Worm (Caenorhabditis elegans) whole organism, young adult: ENCODE measurements around the gene laf-1.

Experiments
- B0261.1 ChIP-seq: sonication (generic microtip); optimal IDR thresholded peaks from 2 replicates; lab custom pipeline; 2016; ENCODE audit warnings: mild to moderate bottlenecking, missing genetic modification characterization, moderate library complexity, missing compliant biosample characterization
- B0336.3 ChIP-seq: fragments of 200-800 bp; sonication (Bioruptor generic); IDR thresholded peaks from 2 replicates; pipeline ENCODE4 v1.3.6; 2022; ENCODE audit warnings: missing genetic modification characterization, missing compliant biosample characterization
- C06A6.2 ChIP-seq: fragments of 200-800 bp; sonication (Bioruptor generic); conservative IDR thresholded peaks from 2 replicates; pipeline ENCODE4 v1.3.6; 2022; ENCODE audit warnings: missing genetic modification characterization, missing compliant biosample characterization
- C17E4.6 ChIP-seq: fragments of 200-800 bp; sonication (Bioruptor generic); IDR thresholded peaks from 2 replicates; pipeline ENCODE4 v1.3.6; 2022; ENCODE audit warnings: missing genetic modification reagents, missing genetic modification characterization, missing compliant biosample characterization
- F23B12.7 ChIP-seq: sonication (generic microtip); optimal IDR thresholded peaks from 2 replicates; lab custom pipeline; 2017; ENCODE audit warnings: missing genetic modification characterization, mild to moderate bottlenecking, missing compliant biosample characterization, antibody characterized with exemption, moderate library complexity; ENCODE audit not compliant: insufficient read depth
- F33H1.4 ChIP-seq: fragments of 200-800 bp; sonication (Bioruptor generic); IDR thresholded peaks from 2 replicates; pipeline ENCODE4 v1.3.6; 2022; ENCODE audit warnings: missing genetic modification reagents, missing genetic modification characterization, missing compliant biosample characterization
- F37B4.10 ChIP-seq: fragments of 200-800 bp; sonication (Bioruptor generic); IDR thresholded peaks from 2 replicates; pipeline ENCODE4 v1.3.6; 2022; ENCODE audit warnings: missing genetic modification characterization, missing compliant biosample characterization
- F49E8.2 ChIP-seq: sonication (generic microtip); optimal IDR thresholded peaks from 3 replicates; lab custom pipeline; 2017; ENCODE audit warnings: missing genetic modification characterization, mild to moderate bottlenecking, missing compliant biosample characterization, antibody characterized with exemption, moderate library complexity; ENCODE audit not compliant: insufficient read depth
- F57A8.1 ChIP-seq: fragments of 200-800 bp; sonication (Bioruptor generic); optimal IDR thresholded peaks from 2 replicates; lab custom pipeline; 2018; ENCODE audit warnings: mild to moderate bottlenecking, missing genetic modification characterization, moderate library complexity, missing compliant biosample characterization
- K11D2.4 ChIP-seq: fragments of 200-800 bp; sonication (Bioruptor generic); IDR thresholded peaks from 2 replicates; pipeline ENCODE4 v1.3.6; 2022; ENCODE audit warnings: missing genetic modification reagents, missing genetic modification characterization, missing compliant biosample characterization
- K12H6.12 ChIP-seq: fragments of 200-800 bp; sonication (Bioruptor generic); optimal IDR thresholded peaks from 2 replicates; lab custom pipeline; 2018; ENCODE audit warnings: mild to moderate bottlenecking, missing genetic modification characterization, missing compliant biosample characterization
- Y53F4B.3 ChIP-seq: fragments of 200-800 bp; sonication (Bioruptor generic); IDR thresholded peaks from 2 replicates; pipeline ENCODE4 v1.3.6; 2022; ENCODE audit warnings: missing genetic modification reagents, missing genetic modification characterization, missing compliant biosample characterization
- Y56A3A.18 ChIP-seq: fragments of 200-800 bp; sonication (Bioruptor generic); IDR thresholded peaks from 2 replicates; pipeline ENCODE4 v1.3.6; 2022; ENCODE audit warnings: missing genetic modification reagents, missing genetic modification characterization, missing compliant biosample characterization
- Y79H2A.3 ChIP-seq: fragments of 200-800 bp; sonication (Bioruptor generic); conservative IDR thresholded peaks from 2 replicates; pipeline ENCODE4 v1.3.6; 2022; ENCODE audit warnings: missing genetic modification reagents, missing genetic modification characterization, missing compliant biosample characterization
- attf-5 ChIP-seq: fragments of 200-800 bp; sonication (Bioruptor generic); optimal IDR thresholded peaks from 2 replicates; lab custom pipeline; 2018; ENCODE audit warnings: mild to moderate bottlenecking, missing genetic modification characterization, missing compliant biosample characterization
- attf-6 ChIP-seq: fragments of 200-800 bp; sonication (Bioruptor generic); IDR thresholded peaks from 2 replicates; pipeline ENCODE4 v1.3.6; 2022; ENCODE audit warnings: missing genetic modification reagents, missing genetic modification characterization, missing compliant biosample characterization
- ccch-3 ChIP-seq: fragments of 200-800 bp; sonication (Bioruptor generic); optimal IDR thresholded peaks from 2 replicates; lab custom pipeline; 2018; ENCODE audit warnings: mild to moderate bottlenecking, missing genetic modification characterization, missing compliant biosample characterization
- cebp-2 ChIP-seq: fragments of 200-800 bp; sonication (Bioruptor generic); IDR thresholded peaks from 2 replicates; pipeline ENCODE4 v1.3.6; 2022; ENCODE audit warnings: missing genetic modification characterization, missing compliant biosample characterization
- ceh-100 ChIP-seq: fragments of 200-800 bp; sonication (Bioruptor generic); IDR thresholded peaks from 2 replicates; pipeline ENCODE4 v1.3.6; 2022; ENCODE audit warnings: missing genetic modification reagents, missing genetic modification characterization, missing compliant biosample characterization
- ceh-27 ChIP-seq: fragments of 200-800 bp; sonication (Bioruptor generic); optimal IDR thresholded peaks from 2 replicates; lab custom pipeline; 2018; ENCODE audit warnings: mild to moderate bottlenecking, missing genetic modification characterization, moderate library complexity, missing compliant biosample characterization
- ceh-40 ChIP-seq: fragments of 200-800 bp; sonication (Bioruptor generic); IDR thresholded peaks from 2 replicates; pipeline ENCODE4 v1.3.6; 2022; ENCODE audit warnings: missing genetic modification characterization, missing compliant biosample characterization
- ceh-58 ChIP-seq: fragments of 200-800 bp; sonication (Bioruptor generic); IDR thresholded peaks from 2 replicates; pipeline ENCODE4 v1.3.6; 2022; ENCODE audit warnings: missing genetic modification characterization, missing compliant biosample characterization
- ceh-79 ChIP-seq: sonication (generic microtip); optimal IDR thresholded peaks from 2 replicates; lab custom pipeline; 2017; ENCODE audit warnings: mild to moderate bottlenecking, missing genetic modification characterization, missing compliant biosample characterization
- die-1 ChIP-seq: sonication (generic microtip); optimal IDR thresholded peaks from 2 replicates; lab custom pipeline; 2016; ENCODE audit warnings: missing genotype, mild to moderate bottlenecking, missing genetic modification characterization, missing compliant biosample characterization
- dox-1 ChIP-seq: fragments of 200-800 bp; sonication (Bioruptor generic); IDR thresholded peaks from 2 replicates; pipeline ENCODE4 v1.3.6; 2022; ENCODE audit warnings: missing genetic modification reagents, missing genetic modification characterization, missing compliant biosample characterization
- dpl-1 ChIP-seq: fragments of 150-350 bp; optimal IDR thresholded peaks from 2 replicates; lab custom pipeline; 2014; ENCODE audit warnings: missing biosample characterization, missing genetic modification reagents, missing genetic modification characterization
- efl-1 ChIP-seq: fragments of 150-350 bp; optimal IDR thresholded peaks from 2 replicates; lab custom pipeline; 2014; ENCODE audit warnings: missing biosample characterization, missing genetic modification reagents, missing genetic modification characterization
- egl-18 ChIP-seq: fragments of 200-800 bp; sonication (Bioruptor generic); IDR thresholded peaks from 2 replicates; pipeline ENCODE4 v1.3.6; 2022; ENCODE audit warnings: missing genetic modification reagents, missing genetic modification characterization, missing compliant biosample characterization
- ekl-4 ChIP-seq: fragments of 200-800 bp; sonication (Bioruptor generic); IDR thresholded peaks from 2 replicates; pipeline ENCODE4 v1.3.6; 2022; ENCODE audit warnings: missing genetic modification reagents, missing genetic modification characterization, missing compliant biosample characterization
- him-1 ChIP-seq: sonication (generic microtip); optimal IDR thresholded peaks from 2 replicates; lab custom pipeline; 2016; ENCODE audit warnings: missing genotype, missing genetic modification reagents, missing genetic modification characterization, missing compliant biosample characterization
- hmg-1.2 ChIP-seq: fragments of 200-800 bp; sonication (Bioruptor generic); IDR thresholded peaks from 2 replicates; pipeline ENCODE4 v1.3.6; 2022; ENCODE audit warnings: missing genetic modification reagents, missing genetic modification characterization, missing compliant biosample characterization
- let-607 ChIP-seq, 2 experiments: fragments of 200-800 bp in 1 of 2; sonication (Bioruptor generic) in 1 of 2; sonication (generic microtip) in 1 of 2; optimal IDR thresholded peaks; 2 replicates each; lab custom pipeline; 2016 to 2018; ENCODE audit warnings: mild to moderate bottlenecking in 2 of 2, missing compliant biosample characterization in 2 of 2, missing genetic modification characterization in 2 of 2, moderate library complexity in 2 of 2, missing genotype in 1 of 2
- lin-26 ChIP-seq: fragments of 200-800 bp; sonication (Bioruptor generic); IDR thresholded peaks from 2 replicates; pipeline ENCODE4 v1.3.6; 2022; ENCODE audit warnings: missing genetic modification reagents, missing genetic modification characterization, missing compliant biosample characterization
- lin-35 ChIP-seq, 3 experiments: fragments of 150-350 bp in 2 of 3; sonication (generic microtip) in 1 of 3; optimal IDR thresholded peaks; 2 replicates each; lab custom pipeline; 2014 to 2018; ENCODE audit warnings: missing biosample characterization in 3 of 3, missing genetic modification characterization in 3 of 3, missing genetic modification reagents in 3 of 3
- lin-40 ChIP-seq: sonication (generic microtip); optimal IDR thresholded peaks from 2 replicates; lab custom pipeline; 2016; ENCODE audit warnings: missing genetic modification characterization, mild to moderate bottlenecking, missing compliant biosample characterization, missing genotype, missing genetic modification reagents
- lsy-27 ChIP-seq: sonication (generic microtip); optimal IDR thresholded peaks from 2 replicates; lab custom pipeline; 2017; ENCODE audit warnings: missing genetic modification characterization, mild to moderate bottlenecking, missing compliant biosample characterization, antibody characterized with exemption, missing genotype, borderline replicate concordance; ENCODE audit not compliant: insufficient read depth
- mcd-1 ChIP-seq: fragments of 200-800 bp; sonication (Bioruptor generic); IDR thresholded peaks from 2 replicates; pipeline ENCODE4 v1.3.6; 2022; ENCODE audit warnings: missing genetic modification reagents, missing genetic modification characterization, missing compliant biosample characterization
- nfya-2 ChIP-seq: fragments of 200-800 bp; sonication (Bioruptor generic); IDR thresholded peaks from 2 replicates; pipeline ENCODE4 v1.3.6; 2022; ENCODE audit warnings: missing genetic modification reagents, missing genetic modification characterization, missing compliant biosample characterization
- nfyb-1 ChIP-seq: fragments of 200-800 bp; sonication (Bioruptor generic); IDR thresholded peaks from 2 replicates; pipeline ENCODE4 v1.3.6; 2022; ENCODE audit warnings: missing genetic modification reagents, missing genetic modification characterization, missing compliant biosample characterization
- nhr-120 ChIP-seq: fragments of 200-800 bp; sonication (Bioruptor generic); IDR thresholded peaks from 2 replicates; pipeline ENCODE4 v1.3.6; 2022; ENCODE audit warnings: missing genetic modification characterization, missing compliant biosample characterization
- nhr-27 ChIP-seq: fragments of 200-800 bp; sonication (Bioruptor generic); optimal IDR thresholded peaks from 2 replicates; lab custom pipeline; 2018; ENCODE audit warnings: mild to moderate bottlenecking, missing genetic modification characterization, moderate library complexity, missing compliant biosample characterization
- pbrm-1 ChIP-seq: fragments of 200-800 bp; sonication (Bioruptor generic); IDR thresholded peaks from 2 replicates; pipeline ENCODE4 v1.3.6; 2022; ENCODE audit warnings: missing genetic modification reagents, missing genetic modification characterization, missing compliant biosample characterization
- repo-1 ChIP-seq: sonication (generic microtip); optimal IDR thresholded peaks from 2 replicates; lab custom pipeline; 2017; ENCODE audit warnings: mild to moderate bottlenecking, missing genetic modification characterization, missing compliant biosample characterization
- rpc-1 ChIP-seq, 2 experiments: fragments of 150-350 bp in 1 of 2; sonication (generic microtip) in 1 of 2; optimal IDR thresholded peaks; 2 replicates each; lab custom pipeline; 2014 to 2018; ENCODE audit warnings: missing biosample characterization in 1 of 2, missing genetic modification characterization in 1 of 2, missing genetic modification reagents in 1 of 2, missing genotype in 1 of 2
- sea-2 ChIP-seq: fragments of 200-800 bp; sonication (Bioruptor generic); IDR thresholded peaks from 2 replicates; pipeline ENCODE4 v1.3.6; 2022; ENCODE audit warnings: missing genetic modification characterization, missing compliant biosample characterization
- snpc-3.4 ChIP-seq: sonication (generic microtip); optimal IDR thresholded peaks from 2 replicates; lab custom pipeline; 2017; ENCODE audit warnings: missing genetic modification characterization, mild to moderate bottlenecking, missing compliant biosample characterization, antibody characterized with exemption, moderate library complexity, missing genotype, missing genetic modification reagents
- tlf-1 ChIP-seq: fragments of 200-800 bp; sonication (Bioruptor generic); optimal IDR thresholded peaks from 2 replicates; lab custom pipeline; 2018; ENCODE audit warnings: mild to moderate bottlenecking, missing genetic modification characterization, missing compliant biosample characterization
- zim-3 ChIP-seq: sonication (generic microtip); optimal IDR thresholded peaks from 2 replicates; lab custom pipeline; 2017; ENCODE audit warnings: mild to moderate bottlenecking, missing genetic modification characterization, moderate library complexity, missing compliant biosample characterization

The laf-1 gene

ce11 chrIII:2786740-2787139, 7.9 kb upstream of the laf-1 start, which contains the start of gene nduc-2 (continued):
- no peak for TF ChIP-seq F33H1.4 (GFP tag; lab: Robert Waterston, UW)
- TF ChIP-seq B0336.3 (GFP tag; lab: Robert Waterston, UW): peak; percentile 70; the same call in 1 of the 2 replicates
- TF ChIP-seq Y53F4B.3 (GFP tag; lab: Robert Waterston, UW): no peak
- TF ChIP-seq him-1: no peak
- no peak for TF ChIP-seq ceh-40 (GFP tag; lab: Robert Waterston, UW)
- TF ChIP-seq F23B12.7: no peak
- TF ChIP-seq K11D2.4 (GFP tag; lab: Robert Waterston, UW): no peak
- 0 out of 2 replicates have a peak, but pooled peaks have one; percentile 9 for TF ChIP-seq ceh-58 (GFP tag; lab: Robert Waterston, UW)
- TF ChIP-seq nhr-120 (GFP tag; lab: Robert Waterston, UW): no peak
- no peak for TF ChIP-seq egl-18
- peak; percentile 69 for TF ChIP-seq mcd-1
- no peak for TF ChIP-seq lin-35 (GFP tag; optimal IDR thresholded peaks at IDR 0.05; lab: Kevin White, UChicago)
- TF ChIP-seq sea-2: no peak
- 0 out of 2 replicates have a peak, but pooled peaks have one; percentile 24 for TF ChIP-seq ceh-100 (GFP tag; lab: Robert Waterston, UW)
- TF ChIP-seq F57A8.1 (GFP tag; lab: Kevin White, UChicago): no peak
- TF ChIP-seq zim-3: peak; percentile 13
- TF ChIP-seq F37B4.10: no peak
- no peak for TF ChIP-seq lsy-27 (tag; lab: Kevin White, UChicago)
- TF ChIP-seq hmg-1.2 (GFP tag; lab: Robert Waterston, UW): peak; percentile 13; the same call in 1 of the 2 replicates
- TF ChIP-seq attf-5 (GFP tag; lab: Kevin White, UChicago): no peak
- peak; percentile 43; the same call in 1 of the 2 replicates for TF ChIP-seq ekl-4
- TF ChIP-seq nhr-27 (tag; lab: Kevin White, UChicago): no peak
- TF ChIP-seq efl-1 (GFP tag; lab: Kevin White, UChicago): no peak
- TF ChIP-seq nfya-2 (GFP tag; lab: Robert Waterston, UW): no peak
- peak; percentile 56; the same call in 1 of the 2 replicates for TF ChIP-seq pbrm-1 (GFP tag; lab: Robert Waterston, UW)
- no peak for TF ChIP-seq K12H6.12 (tag; lab: Kevin White, UChicago)
- TF ChIP-seq dox-1: peak; percentile 22; the same call in 1 of the 2 replicates
- TF ChIP-seq ccch-3 (GFP tag; lab: Kevin White, UChicago): no peak
- no peak for TF ChIP-seq Y79H2A.3 (GFP tag; lab: Robert Waterston, UW)
- TF ChIP-seq C06A6.2 (GFP tag; lab: Robert Waterston, UW): no peak
- no peak for TF ChIP-seq ceh-27 (GFP tag; lab: Kevin White, UChicago)
- no peak for TF ChIP-seq let-607 (tag; optimal IDR thresholded peaks at IDR 0.05; lab: Kevin White, UChicago)
- 0 out of 2 replicates have a peak, but pooled peaks have one; percentile 31 for TF ChIP-seq Y56A3A.18
- TF ChIP-seq attf-6 (GFP tag; lab: Robert Waterston, UW): 0 out of 2 replicates have a peak, but pooled peaks have one; percentile 54
- TF ChIP-seq ceh-79 (tag; lab: Kevin White, UChicago): no peak
- no peak for TF ChIP-seq B0261.1 (tag; lab: Kevin White, UChicago)
- no peak for TF ChIP-seq lin-40
- no peak for TF ChIP-seq cebp-2
- TF ChIP-seq rpc-1 (optimal IDR thresholded peaks at IDR 0.05; lab: Kevin White, UChicago): no peak
- no peak for TF ChIP-seq rpc-1 (tag; optimal IDR thresholded peaks at IDR 0.05; lab: Kevin White, UChicago)
- TF ChIP-seq tlf-1 (GFP tag; lab: Kevin White, UChicago): no peak
- TF ChIP-seq dpl-1: no peak
- peak; percentile 35; the same call in 1 of the 2 replicates for TF ChIP-seq nfyb-1 (GFP tag; lab: Robert Waterston, UW)
- no peak for TF ChIP-seq die-1 (tag; lab: Kevin White, UChicago)
- TF ChIP-seq snpc-3.4 (tag; lab: Kevin White, UChicago): no peak
- TF ChIP-seq lin-26 (GFP tag; lab: Robert Waterston, UW): no peak
- TF ChIP-seq F49E8.2 (tag; lab: Kevin White, UChicago): no peak
- TF ChIP-seq C17E4.6 (GFP tag; lab: Robert Waterston, UW): 0 out of 2 replicates have a peak, but pooled peaks have one; percentile 15
- TF ChIP-seq repo-1 (tag; lab: Kevin White, UChicago): peak; percentile 5
